Fruit fly (Drosophila melanogaster) whole organism, prepupa: ENCODE data around the gene CG7879.

Experiments
- CG10631 ChIP-seq: fragments of 200-800 bp; sonication (Bioruptor generic); optimal IDR thresholded peaks from 2 replicates; lab custom pipeline; 2016; ENCODE audit warnings: missing biosample characterization, missing genetic modification characterization
- CG11294 ChIP-seq: fragments of 200-800 bp; sonication (Bioruptor generic); IDR thresholded peaks from 2 replicates; pipeline ENCODE4 v1.3.6; 2022; ENCODE audit warnings: missing biosample characterization, missing genetic modification characterization
- CG15336 ChIP-seq: fragments of 200-800 bp; sonication (Bioruptor generic); IDR thresholded peaks from 2 replicates; pipeline ENCODE4 v1.3.6; 2022; ENCODE audit warnings: missing biosample characterization, missing genetic modification characterization
- CG16779 ChIP-seq: fragments of 200-800 bp; sonication (Bioruptor generic); optimal IDR thresholded peaks from 3 replicates; lab custom pipeline; 2017; ENCODE audit warnings: missing biosample characterization, mild to moderate bottlenecking, missing genetic modification characterization
- CG3032 ChIP-seq: fragments of 200-800 bp; optimal IDR thresholded peaks from 2 replicates; lab custom pipeline; 2019; ENCODE audit warnings: missing biosample characterization, mild to moderate bottlenecking, missing genetic modification characterization, moderate library complexity
- CG31627 ChIP-seq: fragments of 200-800 bp; sonication (Bioruptor generic); optimal IDR thresholded peaks from 3 replicates; lab custom pipeline; 2016; ENCODE audit warnings: missing biosample characterization, missing genetic modification characterization
- CG34406 ChIP-seq: fragments of 200-800 bp; sonication (Bioruptor generic); optimal IDR thresholded peaks from 3 replicates; lab custom pipeline; 2016; ENCODE audit warnings: missing biosample characterization, missing genetic modification characterization
- CG3919 ChIP-seq: fragments of 200-800 bp; sonication (Bioruptor generic); optimal IDR thresholded peaks from 3 replicates; lab custom pipeline; 2016; ENCODE audit warnings: missing biosample characterization, missing genetic modification characterization
- CG4318 ChIP-seq: fragments of 200-800 bp; sonication (Bioruptor generic); optimal IDR thresholded peaks from 3 replicates; lab custom pipeline; 2017; ENCODE audit warnings: missing biosample characterization, mild to moderate bottlenecking, missing genetic modification characterization
- CG6163 ChIP-seq: fragments of 200-800 bp; sonication (Bioruptor generic); IDR thresholded peaks from 3 replicates; pipeline ENCODE4 v1.3.6; 2022; ENCODE audit warnings: missing biosample characterization, missing genetic modification characterization
- CG6276 ChIP-seq: fragments of 200-800 bp; sonication (Bioruptor generic); optimal IDR thresholded peaks from 2 replicates; lab custom pipeline; 2017; ENCODE audit warnings: missing biosample characterization, mild to moderate bottlenecking, missing genetic modification characterization
- CG6792 ChIP-seq: fragments of 200-800 bp; sonication (Bioruptor generic); optimal IDR thresholded peaks from 3 replicates; lab custom pipeline; 2016; ENCODE audit warnings: missing biosample characterization, missing genetic modification characterization
- CG6808 ChIP-seq: fragments of 200-800 bp; sonication (Bioruptor generic); optimal IDR thresholded peaks from 3 replicates; lab custom pipeline; 2017; ENCODE audit warnings: missing biosample characterization, missing genetic modification characterization, mild to moderate bottlenecking, moderate library complexity, missing genetic modification reagents
- CG6854 ChIP-seq: fragments of 200-800 bp; sonication (Bioruptor generic); optimal IDR thresholded peaks from 2 replicates; lab custom pipeline; 2017; ENCODE audit warnings: missing biosample characterization, mild to moderate bottlenecking, missing genetic modification characterization
- CG7368 ChIP-seq: fragments of 200-800 bp; sonication (Bioruptor generic); optimal IDR thresholded peaks from 3 replicates; lab custom pipeline; 2016; ENCODE audit warnings: missing biosample characterization, missing genetic modification characterization
- CG8632 ChIP-seq: fragments of 200-800 bp; sonication (Bioruptor generic); optimal IDR thresholded peaks from 3 replicates; lab custom pipeline; 2016; ENCODE audit warnings: missing biosample characterization, missing genetic modification characterization
- Eip75B ChIP-seq: fragments of 200-800 bp; sonication (Bioruptor generic); optimal IDR thresholded peaks from 3 replicates; lab custom pipeline; 2016; ENCODE audit warnings: missing biosample characterization, missing genetic modification characterization
- Eip78C ChIP-seq: fragments of 200-800 bp; sonication (Bioruptor generic); peaks from one replicate; lab custom pipeline; 2016; ENCODE audit warnings: missing biosample characterization, missing genetic modification characterization
- Ets96B ChIP-seq: fragments of 200-800 bp; optimal IDR thresholded peaks from 2 replicates; lab custom pipeline; 2019; ENCODE audit warnings: missing biosample characterization, mild to moderate bottlenecking, missing genetic modification characterization, moderate library complexity
- Gug ChIP-seq: fragments of 200-800 bp; sonication (Bioruptor generic); IDR thresholded peaks from 2 replicates; pipeline ENCODE4 v1.3.6; 2022; ENCODE audit warnings: missing biosample characterization, missing genetic modification characterization
- Hr4 ChIP-seq: fragments of 200-800 bp; sonication (Bioruptor generic); optimal IDR thresholded peaks from 3 replicates; lab custom pipeline; 2016; ENCODE audit warnings: missing biosample characterization, missing genetic modification characterization
- Lpt ChIP-seq: fragments of 200-800 bp; sonication (Bioruptor generic); optimal IDR thresholded peaks from 3 replicates; lab custom pipeline; 2016; ENCODE audit warnings: missing biosample characterization, missing genetic modification characterization
- Met ChIP-seq: fragments of 200-800 bp; sonication (Bioruptor generic); optimal IDR thresholded peaks from 3 replicates; lab custom pipeline; 2016; ENCODE audit warnings: missing biosample characterization, missing genetic modification characterization
- OdsH ChIP-seq: fragments of 200-800 bp; sonication (Bioruptor generic); optimal IDR thresholded peaks from 3 replicates; lab custom pipeline; 2016; ENCODE audit warnings: missing biosample characterization, missing genetic modification characterization
- Smox ChIP-seq: fragments of 200-800 bp; sonication (Bioruptor generic); optimal IDR thresholded peaks from 3 replicates; lab custom pipeline; 2016; ENCODE audit warnings: missing biosample characterization, missing genetic modification characterization
- Sox102F ChIP-seq: fragments of 200-800 bp; sonication (Bioruptor generic); optimal IDR thresholded peaks from 2 replicates; lab custom pipeline; 2016; ENCODE audit warnings: missing biosample characterization, mild to moderate bottlenecking, missing genetic modification characterization
- Sox15 ChIP-seq: fragments of 200-800 bp; sonication (Bioruptor generic); optimal IDR thresholded peaks from 3 replicates; lab custom pipeline; 2016; ENCODE audit warnings: missing biosample characterization, missing genetic modification characterization
- achi ChIP-seq: fragments of 200-800 bp; sonication (Bioruptor generic); optimal IDR thresholded peaks from 3 replicates; lab custom pipeline; 2016; ENCODE audit warnings: missing biosample characterization, missing genetic modification characterization
- cyc ChIP-seq: fragments of 200-800 bp; sonication (Bioruptor generic); optimal IDR thresholded peaks from 3 replicates; lab custom pipeline; 2016; ENCODE audit warnings: missing biosample characterization, missing genetic modification characterization
- dac ChIP-seq: fragments of 200-800 bp; sonication (Bioruptor generic); optimal IDR thresholded peaks from 2 replicates; lab custom pipeline; 2017; ENCODE audit warnings: missing biosample characterization, mild to moderate bottlenecking, missing genetic modification characterization
- dsx ChIP-seq: fragments of 200-800 bp; optimal IDR thresholded peaks from 3 replicates; lab custom pipeline; 2019; ENCODE audit warnings: missing biosample characterization, mild to moderate bottlenecking, missing genetic modification characterization, moderate library complexity; ENCODE audit not compliant: poor library complexity, severe bottlenecking
- eg ChIP-seq: fragments of 200-800 bp; sonication (Bioruptor generic); IDR thresholded peaks from 3 replicates; pipeline ENCODE4 v1.3.6; 2022; ENCODE audit warnings: missing biosample characterization, missing genetic modification characterization
- esn ChIP-seq: fragments of 200-800 bp; sonication (Bioruptor generic); optimal IDR thresholded peaks from 2 replicates; lab custom pipeline; 2016; ENCODE audit warnings: missing biosample characterization, mild to moderate bottlenecking, missing genetic modification characterization, moderate library complexity
- fd59A ChIP-seq: fragments of 200-800 bp; sonication (Bioruptor generic); optimal IDR thresholded peaks from 2 replicates; lab custom pipeline; 2017; ENCODE audit warnings: missing biosample characterization, mild to moderate bottlenecking, missing genetic modification characterization, missing genetic modification reagents
- fkh ChIP-seq: fragments of 200-800 bp; sonication (Bioruptor generic); optimal IDR thresholded peaks from 3 replicates; lab custom pipeline; 2017; ENCODE audit warnings: missing biosample characterization, mild to moderate bottlenecking, missing genetic modification characterization, moderate library complexity
- lz ChIP-seq: fragments of 200-800 bp; sonication (Bioruptor generic); optimal IDR thresholded peaks from 3 replicates; lab custom pipeline; 2016; ENCODE audit warnings: missing biosample characterization, missing genetic modification characterization
- net ChIP-seq: fragments of 200-800 bp; sonication (Bioruptor generic); optimal IDR thresholded peaks from 3 replicates; lab custom pipeline; 2016; ENCODE audit warnings: missing biosample characterization, missing genetic modification characterization
- spab ChIP-seq: fragments of 200-800 bp; sonication (Bioruptor generic); optimal IDR thresholded peaks from 2 replicates; lab custom pipeline; 2017; ENCODE audit warnings: missing biosample characterization, mild to moderate bottlenecking, missing genetic modification characterization, missing genetic modification reagents
- ss ChIP-seq, 2 experiments: fragments of 200-800 bp; sonication (Bioruptor generic); optimal IDR thresholded peaks; 2 replicates in 1 of 2; 3 replicates in 1 of 2; lab custom pipeline; 2017 to 2018; ENCODE audit warnings: mild to moderate bottlenecking in 2 of 2, missing biosample characterization in 2 of 2, missing genetic modification characterization in 2 of 2, moderate library complexity in 1 of 2
- svp ChIP-seq: fragments of 200-800 bp; sonication (Bioruptor generic); peaks from one replicate; lab custom pipeline; 2016; ENCODE audit warnings: missing biosample characterization, missing genetic modification characterization
- vri ChIP-seq: fragments of 200-800 bp; sonication (Bioruptor generic); optimal IDR thresholded peaks from 3 replicates; lab custom pipeline; 2016; ENCODE audit warnings: missing biosample characterization, mild to moderate bottlenecking, missing genetic modification characterization

CG7879 gene

dm6 chr3L:1568225-1569161 lies at the start of gene CG7879:
Gene CG7879, minus strand, starts transcription at chr3L:1568608.
- TF ChIP-seq cyc (GFP tag; lab: Kevin White, UChicago) (peak; percentile 7), Eip78C (GFP tag; lab: Kevin White, UChicago) (peak; percentile 73), CG6792 (GFP tag; lab: Kevin White, UChicago) (no peak), Sox102F (GFP tag; lab: Kevin White, UChicago) (peak; percentile 23), OdsH (GFP tag; lab: Kevin White, UChicago) (peak; percentile 48), esn (peak; percentile 43), CG3919 (peak; percentile 29), CG15336 (GFP tag; lab: Robert Waterston, UW) (peak; percentile 20; the same call in 1 of the 2 replicates), Hr4 (GFP tag; lab: Kevin White, UChicago) (peak; percentile 42), eg (0 out of 3 replicates have a peak, but pooled peaks have one; percentile 25), CG6854 (peak; percentile 63), Smox (GFP tag; lab: Kevin White, UChicago) (no peak), fkh (no peak), Eip75B (GFP tag; lab: Kevin White, UChicago) (no peak), vri (GFP tag; lab: Kevin White, UChicago) (peak; percentile 52), CG6163 (GFP tag; lab: Robert Waterston, UW) (peak; percentile 34; the same call in 2 of the 3 replicates), fd59A (no peak), Ets96B (no peak), CG11294 (GFP tag; lab: Robert Waterston, UW) (no peak), CG31627 (GFP tag; lab: Kevin White, UChicago) (peak; percentile 31), ss (GFP tag; optimal IDR thresholded peaks at IDR 0.05; lab: Kevin White, UChicago) (peak; percentile 10 to 20), dsx (GFP tag; lab: Kevin White, UChicago) (peak; percentile 28), CG10631 (peak; percentile 50), Lpt (GFP tag; lab: Kevin White, UChicago) (no peak), dac (GFP tag; lab: Kevin White, UChicago) (no peak), svp (GFP tag; lab: Kevin White, UChicago) (peak; percentile 57), CG4318 (GFP tag; lab: Kevin White, UChicago) (no peak), Sox15 (GFP tag; lab: Kevin White, UChicago) (peak; percentile 11), CG16779 (peak; percentile 50), CG8632 (GFP tag; lab: Kevin White, UChicago) (no peak), CG3032 (tag; lab: Kevin White, UChicago) (peak; percentile 18), lz (GFP tag; lab: Kevin White, UChicago) (peak; percentile 19), net (GFP tag; lab: Kevin White, UChicago) (peak; percentile 55)

dm6 chr3L:1615701-1616100 lies 47.3 kb upstream of the CG7879 start, which contains the start of gene CG12105:
Gene CG12105, minus strand, starts transcription at chr3L:1615801.
- TF ChIP-seq cyc (GFP tag; lab: Kevin White, UChicago), result no peak
- no peak for TF ChIP-seq Sox102F (GFP tag; lab: Kevin White, UChicago)
- TF ChIP-seq CG6276 (GFP tag; lab: Kevin White, UChicago), result no peak
- TF ChIP-seq CG7368 (GFP tag; lab: Kevin White, UChicago), result no peak
- TF ChIP-seq Met (GFP tag; lab: Kevin White, UChicago), result no peak
- TF ChIP-seq CG34406, result no peak
- no peak for TF ChIP-seq CG8632 (GFP tag; lab: Kevin White, UChicago)
- no peak for TF ChIP-seq achi (GFP tag; lab: Kevin White, UChicago)
- TF ChIP-seq CG16779, result no peak
- no peak for TF ChIP-seq eg
- no peak for TF ChIP-seq CG6808 (GFP tag; lab: Kevin White, UChicago)
- TF ChIP-seq Eip78C (GFP tag; lab: Kevin White, UChicago), result no peak
- no peak for TF ChIP-seq Gug (GFP tag; lab: Robert Waterston, UW)
- no peak for TF ChIP-seq CG11294 (GFP tag; lab: Robert Waterston, UW)
- no peak for TF ChIP-seq CG15336 (GFP tag; lab: Robert Waterston, UW)
- no peak for TF ChIP-seq spab (GFP tag; lab: Kevin White, UChicago)
- no peak for TF ChIP-seq Eip75B (GFP tag; lab: Kevin White, UChicago)
